Worm (Caenorhabditis elegans): Measurements from ENCODE around the gene dct-5.

dct-5 gene

DNA sequence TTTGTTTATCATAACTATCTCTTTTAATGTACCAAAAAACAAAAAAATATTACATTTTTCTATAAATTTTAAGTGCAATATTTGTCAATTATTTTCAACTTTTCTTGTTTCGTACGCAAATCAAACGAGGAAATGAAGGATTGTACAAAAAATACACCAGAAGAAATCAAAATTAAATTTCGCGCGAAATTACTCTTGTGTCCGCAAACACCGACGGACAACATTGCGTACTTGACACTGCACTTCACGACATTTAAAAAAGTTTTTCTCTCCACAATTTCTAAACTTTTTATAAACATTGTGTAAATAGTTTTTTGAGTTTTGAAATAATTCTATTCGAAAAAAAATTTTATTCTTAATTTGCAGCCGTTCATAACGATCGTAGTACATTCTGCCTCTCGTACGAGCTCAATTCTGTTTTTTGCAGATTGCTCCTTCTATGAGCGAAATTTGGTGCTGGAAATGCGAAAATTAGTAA is 37.3 kb upstream of the dct-5 start, which contains the start of gene mrps-16 (continued):
- TF ChIP-seq ceh-91 (GFP tag; IDR thresholded peaks at IDR 0.05) (0 out of 2 replicates have a peak, but pooled peaks have one; percentile 17), F22D6.2 (tag; optimal IDR thresholded peaks at IDR 0.05) (no peak)

DNA sequence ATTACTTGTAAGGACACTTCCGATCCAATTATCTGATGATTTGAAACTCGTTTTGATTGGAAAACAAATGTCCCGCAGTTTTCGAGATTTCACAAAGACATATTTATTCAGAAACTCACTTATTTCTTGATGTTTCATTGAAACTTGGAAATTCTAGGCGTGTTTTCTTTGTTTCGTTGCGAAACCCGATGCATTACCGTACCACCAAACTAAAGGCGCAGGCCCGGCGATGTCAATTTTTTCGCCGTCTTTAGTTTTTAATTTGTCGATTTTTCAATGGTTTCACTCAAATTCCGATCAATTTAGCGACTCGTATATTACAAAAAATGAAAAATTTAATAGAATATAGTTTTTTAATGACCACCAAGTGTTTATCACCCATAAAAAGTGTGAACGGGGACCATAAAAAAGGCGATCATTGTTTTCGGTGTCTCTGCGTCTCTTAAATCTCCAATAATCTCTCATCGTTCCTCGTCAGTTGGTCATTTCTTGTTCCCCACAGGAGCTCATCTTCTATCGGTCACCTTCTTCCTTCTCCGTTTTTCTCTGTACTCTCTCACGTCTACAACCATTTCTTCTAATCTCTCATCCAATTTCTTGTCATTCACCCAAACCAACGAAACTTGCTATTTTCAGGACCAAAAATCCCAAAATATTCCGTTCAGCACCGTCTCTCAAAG is 29.1 kb upstream of the dct-5 start, which contains the start of gene clr-1:
Gene clr-1 (plus strand): TSS at position 630 of the 680 bp plus-strand sequence.
- no peak for TF ChIP-seq snpc-4 (GFP tag; optimal IDR thresholded peaks at IDR 0.05)
- no peak for TF ChIP-seq snpc-4 (tag; optimal IDR thresholded peaks at IDR 0.05)
- peak; percentile 89 for TF ChIP-seq xnd-1 (tag; optimal IDR thresholded peaks at IDR 0.05)
- peak; percentile 94 for TF ChIP-seq lsl-1 (GFP tag; optimal IDR thresholded peaks at IDR 0.05)
- TF ChIP-seq efl-1 (GFP tag; optimal IDR thresholded peaks at IDR 0.05) = peak; percentile 6
- peak; percentile 24 for TF ChIP-seq snpc-1.3 (tag; optimal IDR thresholded peaks at IDR 0.05; ENCODE audit: insufficient read depth)
- peak; percentile 92 for TF ChIP-seq madf-8 (GFP tag; conservative IDR thresholded peaks at IDR 0.05)
- peak; percentile 49; the same call in 1 of the 2 replicates for TF ChIP-seq hmg-1.2 (GFP tag; IDR thresholded peaks at IDR 0.05)
- peak; percentile 94 for TF ChIP-seq madf-6 (GFP tag; IDR thresholded peaks at IDR 0.05)
- TF ChIP-seq ceh-91 (GFP tag; IDR thresholded peaks at IDR 0.05) = peak; percentile 79
- TF ChIP-seq hrde-1 (tag; optimal IDR thresholded peaks at IDR 0.05; ENCODE audit: borderline replicate concordance) = no peak
- peak; percentile 9 for TF ChIP-seq lin-54 (GFP tag; optimal IDR thresholded peaks at IDR 0.05)
- peak; percentile 28; the same call in 1 of the 2 replicates for TF ChIP-seq D2030.7 (GFP tag; IDR thresholded peaks at IDR 0.05)
- TF ChIP-seq pbrm-1 (GFP tag; IDR thresholded peaks at IDR 0.05) = no peak
- peak; percentile 89 for TF ChIP-seq F33H1.4 (GFP tag; IDR thresholded peaks at IDR 0.05)
- no peak for TF ChIP-seq ccch-3 (GFP tag; optimal IDR thresholded peaks at IDR 0.05)
- no peak for TF ChIP-seq ztf-22 (GFP tag; optimal IDR thresholded peaks at IDR 0.05)
- TF ChIP-seq athp-1 (tag; optimal IDR thresholded peaks at IDR 0.05) = no peak

DNA sequence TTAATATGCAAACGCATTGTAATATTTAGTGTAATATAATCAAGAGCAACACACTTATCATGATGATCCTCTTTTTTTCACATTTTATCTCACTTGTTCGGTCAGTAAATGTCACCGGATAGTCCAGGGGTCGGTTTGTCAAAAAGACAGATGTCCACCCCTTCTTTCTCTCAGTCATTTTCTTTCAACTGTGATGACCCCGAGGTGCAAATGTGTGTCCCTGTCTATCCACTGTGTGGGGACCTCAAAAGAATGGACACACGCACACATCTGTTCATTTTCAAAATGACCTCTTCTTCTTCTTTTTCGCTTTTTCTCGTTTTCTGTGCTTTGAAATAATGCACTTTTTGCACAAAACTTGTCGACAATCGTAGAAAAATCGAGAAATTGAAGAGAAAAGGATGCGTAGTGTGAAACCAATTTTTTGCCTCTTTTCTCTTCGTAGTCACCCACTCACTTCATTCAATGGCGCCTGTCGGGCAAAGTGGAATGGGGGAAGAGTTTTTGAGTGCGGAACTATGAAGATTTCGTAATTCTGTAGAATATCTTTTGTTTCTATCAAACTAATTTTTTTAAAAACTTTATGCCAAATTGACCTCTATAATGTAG is 27.1 kb upstream of the dct-5 start:
- no peak for TF ChIP-seq efl-1 (GFP tag; optimal IDR thresholded peaks at IDR 0.05)
- TF ChIP-seq cebp-1 (GFP tag; IDR thresholded peaks at IDR 0.05) = no peak
- peak; percentile 70 for TF ChIP-seq cebp-1 (tag; optimal IDR thresholded peaks at IDR 0.05)

DNA sequence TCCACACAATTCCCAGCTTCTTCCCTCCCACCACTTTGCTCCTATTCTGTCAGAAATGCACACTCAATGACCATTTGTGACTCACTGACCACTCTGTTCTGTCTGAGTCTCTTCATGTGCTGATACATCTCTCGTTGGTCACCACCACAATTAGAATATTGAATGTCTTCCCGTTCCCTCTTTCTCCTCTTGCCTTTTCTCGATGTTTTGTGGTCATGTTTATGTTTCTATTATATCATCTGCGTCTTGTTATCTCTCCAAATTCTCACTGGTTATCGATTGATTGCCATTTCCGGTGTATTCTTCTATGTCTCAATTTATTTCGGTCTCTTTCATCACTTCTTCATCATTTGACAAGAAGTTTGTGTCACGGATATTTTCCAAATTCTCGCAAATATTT is 24.2 kb upstream of the dct-5 start:
- no peak for TF ChIP-seq K12H6.12 (tag; optimal IDR thresholded peaks at IDR 0.05)
- no peak for TF ChIP-seq hmg-1.2 (GFP tag; IDR thresholded peaks at IDR 0.05)
- no peak for TF ChIP-seq F52B5.7 (tag; optimal IDR thresholded peaks at IDR 0.05)
- TF ChIP-seq Y67H2A.10 (GFP tag; conservative IDR thresholded peaks at IDR 0.05) = no peak
- TF ChIP-seq nhr-80 (tag; optimal IDR thresholded peaks at IDR 0.05) = no peak
- TF ChIP-seq tbx-9 (tag; optimal IDR thresholded peaks at IDR 0.05; ENCODE audit: borderline replicate concordance) = no peak
- TF ChIP-seq ets-4 (GFP tag; optimal IDR thresholded peaks at IDR 0.05) = no peak
- TF ChIP-seq B0035.1 (tag; optimal IDR thresholded peaks at IDR 0.05) = no peak
- TF ChIP-seq hmg-20 (GFP tag; IDR thresholded peaks at IDR 0.05) = no peak
- no peak for TF ChIP-seq D2030.7 (GFP tag; IDR thresholded peaks at IDR 0.05)
- no peak for TF ChIP-seq B0019.2 (GFP tag; conservative IDR thresholded peaks at IDR 0.05)
- no peak for TF ChIP-seq nhr-90 (tag; optimal IDR thresholded peaks at IDR 0.05)
- no peak for TF ChIP-seq gei-17 (GFP tag; optimal IDR thresholded peaks at IDR 0.05)

All from whole organism, young adult.